Worm (Caenorhabditis elegans) whole organism, L3 larva: ENCODE measurements around the gene exos-4.2.

Experiments used
- R02D3.7 ChIP-seq: fragments of 150-350 bp; optimal IDR thresholded peaks from 2 replicates; lab custom pipeline; 2014; ENCODE audit warnings: missing biosample characterization, missing genetic modification characterization
- ZK546.5 ChIP-seq: sonication (generic microtip); optimal IDR thresholded peaks from 2 replicates; lab custom pipeline; 2017; ENCODE audit warnings: missing biosample characterization, missing genetic modification characterization
- aly-2 ChIP-seq: fragments of 150-350 bp; optimal IDR thresholded peaks from 2 replicates; lab custom pipeline; 2014; ENCODE audit warnings: missing biosample characterization, missing genetic modification characterization
- ama-1 ChIP-seq: fragments of 150-350 bp; optimal IDR thresholded peaks from 2 replicates; lab custom pipeline; 2018
- ceh-16 ChIP-seq: sonication (generic microtip); optimal IDR thresholded peaks from 2 replicates; lab custom pipeline; 2017; ENCODE audit warnings: missing biosample characterization, missing genetic modification characterization
- ceh-28 ChIP-seq: fragments of 150-350 bp; optimal IDR thresholded peaks from 2 replicates; lab custom pipeline; 2014; ENCODE audit warnings: missing biosample characterization, missing genetic modification reagents, missing genetic modification characterization
- ceh-9 ChIP-seq: sonication (generic microtip); optimal IDR thresholded peaks from 2 replicates; lab custom pipeline; 2018; ENCODE audit warnings: missing biosample characterization, missing genetic modification characterization
- daf-12 ChIP-seq: fragments of 150-350 bp; optimal IDR thresholded peaks from 2 replicates; lab custom pipeline; 2014; ENCODE audit warnings: missing biosample characterization, missing genetic modification reagents, missing genetic modification characterization
- egl-27 ChIP-seq: sonication (generic microtip); optimal IDR thresholded peaks from 4 replicates; lab custom pipeline; 2017; ENCODE audit warnings: missing biosample characterization, missing genetic modification reagents, missing genetic modification characterization
- egl-5 ChIP-seq: fragments of 150-350 bp; optimal IDR thresholded peaks from 2 replicates; lab custom pipeline; 2017; ENCODE audit warnings: missing biosample characterization, missing genetic modification reagents, missing genetic modification characterization, inconsistent platforms
- elt-1 ChIP-seq: fragments of 150-350 bp; optimal IDR thresholded peaks from 2 replicates; lab custom pipeline; 2014; ENCODE audit warnings: missing biosample characterization, missing genetic modification characterization
- elt-3 ChIP-seq, 3 experiments: fragments of 150-350 bp in 1 of 3; sonication (generic microtip) in 2 of 3; optimal IDR thresholded peaks; 2 replicates in 2 of 3; 4 replicates in 1 of 3; lab custom pipeline; 2014 to 2017; ENCODE audit warnings: missing biosample characterization in 3 of 3, missing genetic modification characterization in 3 of 3
- eor-1 ChIP-seq, 2 experiments: fragments of 150-350 bp; optimal IDR thresholded peaks; 2 replicates each; lab custom pipeline; 2014 to 2018; ENCODE audit warnings: missing biosample characterization in 2 of 2, missing genetic modification characterization in 2 of 2
- fos-1 ChIP-seq: fragments of 150-350 bp; optimal IDR thresholded peaks from 2 replicates; lab custom pipeline; 2014; ENCODE audit warnings: missing biosample characterization, missing genetic modification characterization
- hmg-11 ChIP-seq: sonication (generic microtip); optimal IDR thresholded peaks from 2 replicates; lab custom pipeline; 2016; ENCODE audit warnings: missing genetic modification characterization, missing compliant biosample characterization
- jun-1 ChIP-seq: fragments of 150-350 bp; optimal IDR thresholded peaks from 2 replicates; lab custom pipeline; 2014; ENCODE audit warnings: missing biosample characterization, missing genetic modification reagents, missing genetic modification characterization
- lin-15B ChIP-seq: fragments of 150-350 bp; optimal IDR thresholded peaks from 2 replicates; lab custom pipeline; 2014; ENCODE audit warnings: missing biosample characterization, missing genetic modification characterization
- lin-39 ChIP-seq: fragments of 150-350 bp; optimal IDR thresholded peaks from 2 replicates; lab custom pipeline; 2018; ENCODE audit warnings: missing biosample characterization, missing genetic modification reagents, missing genetic modification characterization
- lsy-12 ChIP-seq: sonication (generic microtip); optimal IDR thresholded peaks from 2 replicates; lab custom pipeline; 2016; ENCODE audit warnings: mild to moderate bottlenecking, missing genetic modification characterization, missing compliant biosample characterization
- mdl-1 ChIP-seq: fragments of 150-350 bp; optimal IDR thresholded peaks from 2 replicates; lab custom pipeline; 2014; ENCODE audit warnings: missing biosample characterization, missing genetic modification characterization
- nfya-1 ChIP-seq: sonication (generic microtip); optimal IDR thresholded peaks from 2 replicates; lab custom pipeline; 2017; ENCODE audit warnings: missing genetic modification characterization, mild to moderate bottlenecking, missing compliant biosample characterization, antibody characterized with exemption, moderate library complexity; ENCODE audit not compliant: insufficient read depth
- nhr-11 ChIP-seq: fragments of 150-350 bp; optimal IDR thresholded peaks from 2 replicates; lab custom pipeline; 2014; ENCODE audit warnings: missing biosample characterization, missing genetic modification characterization
- nhr-12 ChIP-seq: fragments of 150-350 bp; optimal IDR thresholded peaks from 2 replicates; lab custom pipeline; 2014; ENCODE audit warnings: missing biosample characterization, missing genetic modification characterization
- nhr-23 ChIP-seq: fragments of 150-350 bp; optimal IDR thresholded peaks from 2 replicates; lab custom pipeline; 2014; ENCODE audit warnings: missing biosample characterization, missing genetic modification reagents, missing genetic modification characterization
- nhr-237 ChIP-seq: fragments of 150-350 bp; optimal IDR thresholded peaks from 2 replicates; lab custom pipeline; 2014; ENCODE audit warnings: missing biosample characterization, missing genetic modification characterization
- nhr-25 ChIP-seq: sonication (generic microtip); optimal IDR thresholded peaks from 2 replicates; lab custom pipeline; 2017; ENCODE audit warnings: missing biosample characterization, missing genetic modification characterization
- pha-4 ChIP-seq: fragments of 150-350 bp; optimal IDR thresholded peaks from 2 replicates; lab custom pipeline; 2014; ENCODE audit warnings: missing biosample characterization, missing genetic modification reagents, missing genetic modification characterization
- pqm-1 ChIP-seq: fragments of 150-350 bp; optimal IDR thresholded peaks from 2 replicates; lab custom pipeline; 2017; ENCODE audit warnings: missing biosample characterization, missing genetic modification characterization, inconsistent platforms
- sea-2 ChIP-seq: fragments of 150-350 bp; sonication (generic microtip); optimal IDR thresholded peaks from 4 replicates; lab custom pipeline; 2014; ENCODE audit warnings: missing biosample characterization, missing genetic modification reagents, missing genetic modification characterization
- skn-1 ChIP-seq: fragments of 150-350 bp; optimal IDR thresholded peaks from 2 replicates; lab custom pipeline; 2014; ENCODE audit warnings: missing biosample characterization, missing genetic modification characterization
- snpc-4 ChIP-seq: fragments of 150-350 bp; optimal IDR thresholded peaks from 2 replicates; lab custom pipeline; 2014; ENCODE audit warnings: missing biosample characterization, missing genetic modification characterization
- tbx-2 ChIP-seq: sonication (generic microtip); optimal IDR thresholded peaks from 2 replicates; lab custom pipeline; 2016; ENCODE audit warnings: mild to moderate bottlenecking, missing genetic modification characterization, missing compliant biosample characterization
- unc-62 ChIP-seq: fragments of 150-350 bp; sonication (generic microtip); optimal IDR thresholded peaks from 4 replicates; lab custom pipeline; 2014; ENCODE audit warnings: missing biosample characterization, missing genetic modification reagents, missing genetic modification characterization
- zag-1 ChIP-seq: fragments of 150-350 bp; optimal IDR thresholded peaks from 2 replicates; lab custom pipeline; 2014; ENCODE audit warnings: missing biosample characterization, missing genetic modification characterization
- ztf-11 ChIP-seq: fragments of 150-350 bp; optimal IDR thresholded peaks from 2 replicates; lab custom pipeline; 2014; ENCODE audit warnings: missing biosample characterization, missing genetic modification characterization

The exos-4.2 gene

ce11 chrIII:853859-854359, 6.1 kb upstream of the exos-4.2 start, which contains the start of the genes rnp-5 and tag-51:
rnp-5 (minus strand) TSS chrIII:853909.
tag-51 (plus strand) TSS chrIII:854221.
- TF ChIP-seq nhr-11 (tag; lab: Kevin White, UChicago), result no peak
- no peak for TF ChIP-seq mdl-1 (tag; lab: Kevin White, UChicago)
- peak; percentile 21 for TF ChIP-seq lin-15B (tag; lab: Kevin White, UChicago)
- TF ChIP-seq pqm-1 (tag; lab: Kevin White, UChicago), result no peak
- TF ChIP-seq tbx-2, result no peak
- no peak for TF ChIP-seq jun-1
- no peak for TF ChIP-seq elt-1
- no peak for TF ChIP-seq ztf-11 (tag; lab: Kevin White, UChicago)
- peak; percentile 51 for TF ChIP-seq R02D3.7 (tag; lab: Kevin White, UChicago)
- TF ChIP-seq hmg-11 (tag; lab: Kevin White, UChicago), result no peak
- no peak for TF ChIP-seq ceh-28 (tag; lab: Kevin White, UChicago)
- TF ChIP-seq zag-1, result no peak
- peak; percentile 53 for TF ChIP-seq pha-4

DNA sequence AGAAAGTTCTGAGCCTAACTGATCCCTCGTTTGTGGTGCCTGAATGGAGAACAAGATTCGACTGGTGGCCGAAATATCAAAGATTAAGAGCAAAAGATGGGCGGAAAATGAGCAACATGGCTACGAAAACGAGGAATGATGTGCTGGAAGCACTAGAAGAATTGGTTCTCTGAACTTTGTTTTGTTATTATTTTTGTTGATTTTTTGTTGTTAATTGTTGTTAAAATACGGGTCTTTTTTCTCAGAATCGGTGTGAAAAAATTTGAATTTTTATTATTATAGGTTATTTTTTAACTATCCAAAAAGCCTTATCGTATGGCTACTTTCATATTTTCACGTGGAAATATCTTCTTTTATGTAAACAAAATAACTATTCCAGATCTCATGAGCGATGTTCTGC, 3.7 kb upstream of the exos-4.2 start, which contains the start of gene K02F3.12:
TSS of gene K02F3.12 (plus strand) at position 301 of the 400 bp plus-strand sequence.
- TF ChIP-seq sea-2 (no peak), lsy-12 (no peak), daf-12 (no peak), lin-15B (tag; lab: Kevin White, UChicago) (no peak), R02D3.7 (tag; lab: Kevin White, UChicago) (no peak), egl-5 (tag; lab: Kevin White, UChicago) (no peak), jun-1 (no peak), nfya-1 (tag; lab: Kevin White, UChicago) (no peak), unc-62 (GFP tag; lab: Kevin White, UChicago) (no peak), ceh-9 (tag; lab: Kevin White, UChicago) (no peak), elt-1 (no peak), ama-1 (lab: Kevin White, UChicago) (no peak), fos-1 (tag; lab: Kevin White, UChicago) (no peak), skn-1 (tag; lab: Kevin White, UChicago) (no peak), nhr-237 (tag; lab: Kevin White, UChicago) (no peak)

DNA sequence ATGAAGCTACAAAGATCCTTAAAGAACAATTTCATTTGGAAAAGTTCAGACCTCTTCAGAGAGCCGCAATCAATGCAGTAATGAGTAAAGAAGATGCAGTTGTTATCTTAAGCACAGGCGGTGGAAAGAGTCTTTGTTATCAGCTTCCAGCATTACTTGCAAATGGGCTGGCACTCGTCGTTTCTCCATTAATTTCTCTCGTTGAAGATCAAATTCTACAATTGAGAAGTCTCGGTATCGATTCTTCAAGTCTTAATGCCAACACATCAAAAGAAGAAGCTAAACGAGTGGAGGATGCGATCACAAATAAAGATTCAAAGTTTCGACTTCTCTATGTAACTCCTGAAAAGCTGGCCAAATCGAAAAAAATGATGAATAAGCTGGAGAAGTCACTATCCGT, 3.1 kb upstream of the exos-4.2 start:
- TF ChIP-seq egl-27 (no peak), nhr-237 (tag; lab: Kevin White, UChicago) (no peak)

ce11 chrIII:861819-862356, 1.9 kb downstream of the exos-4.2 start, which contains the start of gene arx-4:
arx-4 (plus strand) TSS chrIII:862306.
- peak; percentile 88 for TF ChIP-seq pha-4
- peak; percentile 10 for TF ChIP-seq hmg-11 (tag; lab: Kevin White, UChicago)
- TF ChIP-seq lin-39 (tag; lab: Kevin White, UChicago), result no peak
- no peak for TF ChIP-seq snpc-4 (tag; lab: Kevin White, UChicago)
- TF ChIP-seq elt-3 (tag; optimal IDR thresholded peaks at IDR 0.05; lab: Kevin White, UChicago), result no peak
- no peak for TF ChIP-seq ceh-16 (tag; lab: Kevin White, UChicago)
- TF ChIP-seq nhr-11 (tag; lab: Kevin White, UChicago), result no peak
- TF ChIP-seq, all 47 proteins: peak for 2

DNA sequence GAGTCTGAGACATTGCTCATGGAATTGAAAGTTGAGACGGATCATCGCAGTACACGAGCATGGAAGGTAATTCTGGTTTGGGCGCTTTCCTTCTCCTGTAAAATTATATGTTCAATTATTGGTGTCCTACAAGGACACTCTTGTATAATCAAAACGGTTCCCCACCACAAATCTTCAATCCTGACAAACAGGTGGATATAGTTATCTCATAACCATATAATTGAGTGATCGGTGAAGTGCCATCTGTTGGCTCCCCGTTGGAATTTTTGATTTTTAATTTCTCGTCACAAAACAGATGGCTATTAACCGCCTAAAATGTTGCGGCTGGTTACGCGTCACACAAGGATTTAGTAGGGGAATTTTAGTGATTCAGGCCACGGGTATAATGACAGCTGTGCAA, 8.9 kb downstream of the exos-4.2 start:
- TF ChIP-seq ZK546.5 (tag; lab: Kevin White, UChicago) (no peak), lsy-12 (no peak), R02D3.7 (tag; lab: Kevin White, UChicago) (no peak), nhr-25 (tag; lab: Kevin White, UChicago) (no peak), aly-2 (tag; lab: Kevin White, UChicago) (no peak), nhr-12 (tag; lab: Kevin White, UChicago) (no peak), eor-1 (tag; optimal IDR thresholded peaks at IDR 0.05; lab: Kevin White, UChicago) (no peak), daf-12 (no peak), snpc-4 (tag; lab: Kevin White, UChicago) (no peak), mdl-1 (tag; lab: Kevin White, UChicago) (no peak), ztf-11 (tag; lab: Kevin White, UChicago) (no peak), skn-1 (tag; lab: Kevin White, UChicago) (no peak), unc-62 (GFP tag; lab: Kevin White, UChicago) (no peak), ceh-28 (tag; lab: Kevin White, UChicago) (no peak), zag-1 (no peak), nhr-23 (no peak)
